Worm (Caenorhabditis elegans): ENCODE results near the gene Y53C12A.10.
"Not testable (repeated sequence)": the region's sequence is repeated elsewhere in the genome, so short reads cannot be mapped to it uniquely, and the experiment has no call there.

DNA sequence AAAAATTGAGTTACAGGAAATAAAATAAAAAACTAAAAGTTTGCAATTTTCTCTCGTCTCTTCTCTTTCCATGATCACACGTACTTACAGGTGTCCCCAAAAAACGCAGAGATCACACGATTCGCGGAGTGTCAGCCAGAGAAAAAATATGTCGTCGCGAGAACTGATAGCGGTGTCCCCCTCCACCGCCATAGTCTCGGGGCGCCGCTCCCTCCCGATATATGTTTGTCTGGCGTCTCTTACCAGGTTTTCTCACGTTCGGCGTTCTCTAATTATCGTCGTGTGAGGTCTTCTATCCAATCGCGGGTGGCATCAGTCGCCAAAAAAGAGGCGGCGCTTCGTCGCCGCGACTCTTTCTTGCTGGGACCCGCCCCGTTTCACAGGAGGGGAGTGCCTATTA is 27.2 kb upstream of the Y53C12A.10 start, which contains the start of gene mab-3:
- not testable (repeated sequence) for TF ChIP-seq skn-1 (tag; optimal IDR thresholded peaks at IDR 0.05); mdl-1 (tag; optimal IDR thresholded peaks at IDR 0.05); ztf-11 (tag; optimal IDR thresholded peaks at IDR 0.05); elt-3 (tag; optimal IDR thresholded peaks at IDR 0.05); aly-2 (tag; optimal IDR thresholded peaks at IDR 0.05); fkh-10 (GFP tag; optimal IDR thresholded peaks at IDR 0.05); ama-1 (optimal IDR thresholded peaks at IDR 0.05); snpc-4 (tag; optimal IDR thresholded peaks at IDR 0.05); nhr-12 (tag; optimal IDR thresholded peaks at IDR 0.05); nhr-237 (tag; optimal IDR thresholded peaks at IDR 0.05); fos-1 (tag; optimal IDR thresholded peaks at IDR 0.05); nhr-77 (tag; optimal IDR thresholded peaks at IDR 0.05); unc-39 (tag; optimal IDR thresholded peaks at IDR 0.05); hmg-11 (tag; optimal IDR thresholded peaks at IDR 0.05)
